Fruit fly (Drosophila melanogaster): ENCODE data around the gene CG14377.

CG14377 gene

DNA sequence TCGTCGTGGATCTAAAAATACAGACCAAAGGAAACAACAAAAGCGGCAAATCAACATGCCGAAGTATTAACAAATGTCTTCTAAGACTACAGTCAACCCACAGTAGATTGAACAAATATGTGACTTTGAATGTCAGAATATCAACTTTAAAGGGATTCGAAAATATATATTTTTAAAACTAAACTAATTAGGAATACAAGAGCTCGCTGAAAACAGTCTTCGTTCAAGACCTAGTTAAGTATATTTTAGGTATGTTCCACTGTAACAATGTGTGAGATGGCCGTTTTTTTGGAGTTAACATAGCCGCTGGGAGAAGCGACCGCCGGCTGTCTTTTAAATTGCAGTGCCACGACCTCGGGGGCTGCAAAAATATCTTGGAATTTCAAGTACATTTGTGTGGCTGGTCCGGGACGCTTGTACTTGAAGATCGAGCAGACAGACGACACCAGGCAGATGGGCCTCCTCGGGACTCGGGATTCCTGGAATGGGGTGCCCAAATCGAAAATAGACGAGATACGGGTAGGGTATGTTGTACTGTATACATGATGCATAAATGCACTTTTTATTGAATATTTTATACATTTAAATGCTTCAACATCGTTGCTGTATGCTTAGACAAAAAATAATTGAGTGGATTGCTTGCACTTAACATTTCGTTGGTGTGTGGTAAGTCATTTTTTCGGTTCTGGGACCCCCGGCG, 30.9 kb downstream of the CG14377 start (continued):
- TF ChIP-seq CG10959 (GFP tag; IDR thresholded peaks at IDR 0.05) (peak; percentile 69; the same call in 1 of the 2 replicates), Hsf (GFP tag; optimal IDR thresholded peaks at IDR 0.05) (peak; percentile 65), CG31365 (tag; optimal IDR thresholded peaks at IDR 0.05) (peak; percentile 6), croc (GFP tag; conservative IDR thresholded peaks at IDR 0.05) (peak; percentile 49), CG3838 (GFP tag; optimal IDR thresholded peaks at IDR 0.05) (no peak), CG11398 (GFP tag; optimal IDR thresholded peaks at IDR 0.05) (peak; percentile 44), Sry-δ (GFP tag; optimal IDR thresholded peaks at IDR 0.05) (peak; percentile 19), twi (tag; optimal IDR thresholded peaks at IDR 0.05) (peak; percentile 90), Dad (GFP tag; optimal IDR thresholded peaks at IDR 0.05) (peak; percentile 27), CkIIα-i1 (GFP tag; IDR thresholded peaks at IDR 0.05) (no peak), Lpt (GFP tag; optimal IDR thresholded peaks at IDR 0.05) (no peak)

DNA sequence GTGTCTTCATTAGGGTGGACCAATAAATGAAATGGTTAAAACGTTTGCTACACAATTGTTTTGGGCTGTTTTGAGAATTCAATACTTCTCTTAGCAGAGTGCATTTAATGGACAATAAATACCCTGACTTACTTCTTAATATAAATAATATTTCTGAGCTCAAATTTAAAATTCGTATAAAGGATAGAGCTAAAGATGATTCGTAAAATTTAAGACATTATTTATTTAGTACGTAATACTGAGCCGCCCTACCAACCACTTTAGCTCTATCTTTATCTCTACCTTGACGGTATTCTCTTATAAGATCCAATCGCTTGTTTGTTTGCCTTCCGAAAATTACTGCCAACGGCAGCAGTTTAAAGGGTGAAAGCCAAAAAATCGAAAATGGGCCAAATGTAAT, 36.0 kb downstream of the CG14377 start:
- TF ChIP-seq CG13894 (tag; optimal IDR thresholded peaks at IDR 0.05) = no peak
- TF ChIP-seq CG10979 (tag; optimal IDR thresholded peaks at IDR 0.05) = peak; percentile 81
- peak; percentile 45 for TF ChIP-seq chn (GFP tag; optimal IDR thresholded peaks at IDR 0.05)
- TF ChIP-seq gsb-n (tag; optimal IDR thresholded peaks at IDR 0.05) = peak; percentile 83
- 0 out of 3 replicates have a peak, but pooled peaks have one; percentile 40 for TF ChIP-seq CG11456 (GFP tag; IDR thresholded peaks at IDR 0.05)
- TF ChIP-seq CG4404 (GFP tag; IDR thresholded peaks at IDR 0.05) = 0 out of 2 replicates have a peak, but pooled peaks have one; percentile 35
- peak; percentile 12 for TF ChIP-seq CG34376 (GFP tag; optimal IDR thresholded peaks at IDR 0.05)
- TF ChIP-seq vvl (GFP tag; IDR thresholded peaks at IDR 0.05) = peak; percentile 88
- no peak for TF ChIP-seq lov (optimal IDR thresholded peaks at IDR 0.05)
- no peak for TF ChIP-seq lov (GFP tag; IDR thresholded peaks at IDR 0.05)
- peak; percentile 27 for TF ChIP-seq CG13123 (GFP tag; optimal IDR thresholded peaks at IDR 0.05)
- peak; percentile 44; the same call in 1 of the 2 replicates for TF ChIP-seq Oaz (GFP tag; IDR thresholded peaks at IDR 0.05)
- TF ChIP-seq Camta (GFP tag; optimal IDR thresholded peaks at IDR 0.05) = peak; percentile 61
- TF ChIP-seq Poxn (GFP tag; IDR thresholded peaks at IDR 0.05) = no peak
- TF ChIP-seq emc (GFP tag; optimal IDR thresholded peaks at IDR 0.05) = no peak
- TF ChIP-seq CG5180 (GFP tag; optimal IDR thresholded peaks at IDR 0.05) = peak; percentile 48
- peak; percentile 75 for TF ChIP-seq lilli (GFP tag; optimal IDR thresholded peaks at IDR 0.05)
- TF ChIP-seq CG17568 (GFP tag; optimal IDR thresholded peaks at IDR 0.05) = peak; percentile 97
- TF ChIP-seq sens (GFP tag) = peak; percentile 97
- no peak for TF ChIP-seq Atf3 (GFP tag; optimal IDR thresholded peaks at IDR 0.05)
- peak; percentile 89 for TF ChIP-seq CG8924 (tag; optimal IDR thresholded peaks at IDR 0.05)
- TF ChIP-seq unc-4 (GFP tag; IDR thresholded peaks at IDR 0.05; ENCODE audit: partially characterized antibody) = no peak
- peak; percentile 32 for TF ChIP-seq tin (GFP tag; optimal IDR thresholded peaks at IDR 0.05)
- peak; percentile 49 for TF ChIP-seq CG11247 (GFP tag; IDR thresholded peaks at IDR 0.05)
- peak; percentile 81 for TF ChIP-seq CG18619 (GFP tag; optimal IDR thresholded peaks at IDR 0.05)
- no peak for TF ChIP-seq Antp (GFP tag; optimal IDR thresholded peaks at IDR 0.05)
- TF ChIP-seq tap (tag; optimal IDR thresholded peaks at IDR 0.05) = peak; percentile 87
- TF ChIP-seq CG14014 (GFP tag; IDR thresholded peaks at IDR 0.05) = peak; percentile 86
- peak; percentile 47 for TF ChIP-seq D19B (GFP tag; optimal IDR thresholded peaks at IDR 0.05)
- TF ChIP-seq HHEX (GFP tag; optimal IDR thresholded peaks at IDR 0.05) = peak; percentile 70
- no peak for TF ChIP-seq Dip2 (GFP tag; IDR thresholded peaks at IDR 0.05)
- peak; percentile 81 for TF ChIP-seq stc (GFP tag; IDR thresholded peaks at IDR 0.05)
- no peak for TF ChIP-seq sna (GFP tag; IDR thresholded peaks at IDR 0.05; ENCODE audit: partially characterized antibody)
- peak; percentile 7 for TF ChIP-seq CTCF (GFP tag; optimal IDR thresholded peaks at IDR 0.05)
- TF ChIP-seq wek (GFP tag; optimal IDR thresholded peaks at IDR 0.05) = peak; percentile 63
- peak; percentile 19 for TF ChIP-seq dm (GFP tag; optimal IDR thresholded peaks at IDR 0.05)
- TF ChIP-seq ind (GFP tag; optimal IDR thresholded peaks at IDR 0.05) = peak; percentile 65
- peak; percentile 20 for TF ChIP-seq vfl (GFP tag; optimal IDR thresholded peaks at IDR 0.05)
- TF ChIP-seq CG4282 (GFP tag; optimal IDR thresholded peaks at IDR 0.05) = no peak
- 0 out of 3 replicates have a peak, but pooled peaks have one; percentile 43 for TF ChIP-seq CG2199 (GFP tag; IDR thresholded peaks at IDR 0.05)
